Fruit fly (Drosophila melanogaster) whole organism, embryonic: Measurements from ENCODE around the gene Mst36Fb.

ENCODE experiments used
- CG1024 ChIP-seq: fragments of 200-800 bp; sonication (Bioruptor generic); IDR thresholded peaks from 2 replicates; pipeline ENCODE4 v1.3.6; 2022; ENCODE audit warnings: missing biosample characterization, missing genetic modification characterization
- CG11093 ChIP-seq: fragments of 200-800 bp; sonication (Bioruptor generic); IDR thresholded peaks from 3 replicates; pipeline ENCODE4 v1.3.6; 2022; ENCODE audit warnings: missing biosample characterization, missing genetic modification characterization
- CG12236 ChIP-seq: fragments of 200-800 bp; sonication (Bioruptor generic); optimal IDR thresholded peaks from 2 replicates; lab custom pipeline; 2016; ENCODE audit warnings: missing biosample characterization, missing genetic modification characterization
- CG13424 ChIP-seq: fragments of 200-800 bp; sonication (Bioruptor generic); optimal IDR thresholded peaks from 2 replicates; lab custom pipeline; 2019; ENCODE audit warnings: missing biosample characterization, mild to moderate bottlenecking, missing genetic modification characterization, moderate library complexity
- CG13775 ChIP-seq: fragments of 200-800 bp; sonication (Bioruptor generic); optimal IDR thresholded peaks from 3 replicates; lab custom pipeline; 2017; ENCODE audit warnings: missing biosample characterization, mild to moderate bottlenecking, missing genetic modification characterization
- CG1647 ChIP-seq: fragments of 200-800 bp; sonication (Bioruptor generic); optimal IDR thresholded peaks from 3 replicates; lab custom pipeline; 2016; ENCODE audit warnings: missing biosample characterization, missing genetic modification characterization
- CG18599 ChIP-seq: fragments of 200-800 bp; sonication (Bioruptor generic); optimal IDR thresholded peaks from 3 replicates; lab custom pipeline; 2017; ENCODE audit warnings: missing biosample characterization, missing genetic modification characterization, mild to moderate bottlenecking, moderate library complexity, missing genetic modification reagents
- CG2120 ChIP-seq: fragments of 200-800 bp; sonication (Bioruptor generic); optimal IDR thresholded peaks from 3 replicates; lab custom pipeline; 2016; ENCODE audit warnings: missing biosample characterization, missing genetic modification characterization
- CG43689 ChIP-seq: fragments of 200-800 bp; sonication (Bioruptor generic); IDR thresholded peaks from 2 replicates; pipeline ENCODE4 v1.3.6; 2022; ENCODE audit warnings: missing biosample characterization, missing genetic modification characterization
- CG4617 ChIP-seq: fragments of 200-800 bp; sonication (Bioruptor generic); optimal IDR thresholded peaks from 3 replicates; lab custom pipeline; 2016; ENCODE audit warnings: missing biosample characterization, missing genetic modification characterization, borderline replicate concordance
- CG8281 ChIP-seq: fragments of 200-800 bp; sonication (Bioruptor generic); optimal IDR thresholded peaks from 2 replicates; lab custom pipeline; 2018; ENCODE audit warnings: missing biosample characterization, mild to moderate bottlenecking, missing genetic modification characterization, moderate library complexity
- Drgx ChIP-seq: fragments of 200-800 bp; sonication (Bioruptor generic); IDR thresholded peaks from 2 replicates; pipeline ENCODE4 v1.3.6; 2022; ENCODE audit warnings: missing biosample characterization, missing genetic modification characterization
- Fer1 ChIP-seq: fragments of 200-800 bp; sonication (Bioruptor generic); optimal IDR thresholded peaks from 2 replicates; lab custom pipeline; 2017; ENCODE audit warnings: missing biosample characterization, mild to moderate bottlenecking, missing genetic modification characterization
- HLH3B ChIP-seq: fragments of 200-800 bp; sonication (Bioruptor generic); IDR thresholded peaks from 2 replicates; pipeline ENCODE4 v1.3.6; 2022; ENCODE audit warnings: missing biosample characterization, missing genetic modification characterization
- HLHmδ ChIP-seq: fragments of 200-800 bp; sonication (Bioruptor generic); optimal IDR thresholded peaks from 2 replicates; lab custom pipeline; 2018; ENCODE audit warnings: missing biosample characterization, mild to moderate bottlenecking, missing genetic modification characterization, moderate library complexity
- Kr ChIP-seq: fragments of 200-800 bp; sonication (Bioruptor generic); optimal IDR thresholded peaks from 2 replicates; lab custom pipeline; 2017; ENCODE audit warnings: missing biosample characterization, mild to moderate bottlenecking, missing genetic modification characterization
- Med ChIP-seq: fragments of 200-800 bp; sonication (Bioruptor generic); peaks from one replicate; lab custom pipeline; 2016; ENCODE audit warnings: missing biosample characterization, missing genetic modification characterization, mild to moderate bottlenecking, inconsistent platforms, moderate library complexity
- NC2β ChIP-seq: fragments of 200-800 bp; sonication (Bioruptor generic); optimal IDR thresholded peaks from 2 replicates; lab custom pipeline; 2016; ENCODE audit warnings: missing biosample characterization, missing genetic modification characterization
- NK7.1 ChIP-seq: fragments of 200-800 bp; sonication (Bioruptor generic); optimal IDR thresholded peaks from 3 replicates; lab custom pipeline; 2016; ENCODE audit warnings: missing biosample characterization, missing genetic modification characterization
- Neu2 ChIP-seq: fragments of 200-800 bp; sonication (Bioruptor generic); optimal IDR thresholded peaks from 3 replicates; lab custom pipeline; 2016; ENCODE audit warnings: missing biosample characterization, missing genetic modification characterization, borderline replicate concordance
- Sin3A ChIP-seq: fragments of >200 bp; optimal IDR thresholded peaks from 2 replicates; lab custom pipeline; 2018
- Spps ChIP-seq: fragments of 200-800 bp; sonication (Bioruptor generic); optimal IDR thresholded peaks from 2 replicates; lab custom pipeline; 2018; ENCODE audit warnings: missing biosample characterization, mild to moderate bottlenecking, missing genetic modification characterization
- Sry-β ChIP-seq: fragments of 200-800 bp; sonication (Bioruptor generic); optimal IDR thresholded peaks from 2 replicates; lab custom pipeline; 2018; ENCODE audit warnings: missing biosample characterization, mild to moderate bottlenecking, missing genetic modification characterization, moderate library complexity
- Taf1 ChIP-seq: fragments of 200-800 bp; sonication (Bioruptor generic); IDR thresholded peaks from 2 replicates; pipeline ENCODE4 v1.3.6; 2022; ENCODE audit warnings: missing biosample characterization, missing genetic modification characterization
- ase ChIP-seq: fragments of 200-800 bp; sonication (Bioruptor generic); IDR thresholded peaks from 3 replicates; pipeline ENCODE4 v1.3.6; 2022; ENCODE audit warnings: missing biosample characterization, missing genetic modification characterization
- cg ChIP-seq: fragments of 200-800 bp; sonication (Bioruptor generic); optimal IDR thresholded peaks from 3 replicates; lab custom pipeline; 2019; ENCODE audit warnings: missing biosample characterization, mild to moderate bottlenecking, missing genetic modification characterization, moderate library complexity
- grau ChIP-seq: fragments of 200-800 bp; optimal IDR thresholded peaks from 3 replicates; lab custom pipeline; 2019; ENCODE audit warnings: missing biosample characterization, mild to moderate bottlenecking, missing genetic modification characterization, moderate library complexity
- gsb ChIP-seq: fragments of 200-800 bp; sonication (Bioruptor generic); IDR thresholded peaks from 2 replicates; pipeline ENCODE4 v1.3.6; 2022; ENCODE audit warnings: missing biosample characterization, missing genetic modification characterization
- h ChIP-seq: fragments of >200 bp; optimal IDR thresholded peaks from 2 replicates; lab custom pipeline; 2017
- insv ChIP-seq, 2 experiments: fragments of 200-800 bp; sonication (Bioruptor generic); optimal IDR thresholded peaks; 3 replicates each; lab custom pipeline; 2016 to 2018; ENCODE audit warnings: missing biosample characterization in 2 of 2, missing genetic modification characterization in 2 of 2
- knrl ChIP-seq: fragments of 200-800 bp; sonication (Bioruptor generic); IDR thresholded peaks from 3 replicates; pipeline ENCODE4 v1.3.6; 2022; ENCODE audit warnings: missing biosample characterization, missing genetic modification characterization; ENCODE audit not compliant: partially characterized antibody
- lbe ChIP-seq: fragments of 200-800 bp; sonication (Bioruptor generic); optimal IDR thresholded peaks from 2 replicates; lab custom pipeline; 2016; ENCODE audit warnings: missing biosample characterization, mild to moderate bottlenecking, missing genetic modification characterization
- mirr ChIP-seq: fragments of 200-800 bp; sonication (Bioruptor generic); optimal IDR thresholded peaks from 3 replicates; lab custom pipeline; 2018; ENCODE audit warnings: missing biosample characterization, mild to moderate bottlenecking, missing genetic modification characterization
- mld ChIP-seq: fragments of 200-800 bp; sonication (Bioruptor generic); IDR thresholded peaks from 3 replicates; pipeline ENCODE4 v1.3.6; 2022; ENCODE audit warnings: missing biosample characterization, missing genetic modification characterization; ENCODE audit not compliant: partially characterized antibody
- sens ChIP-seq: fragments of 200-800 bp; sonication (Bioruptor generic); peaks from one replicate; lab custom pipeline; 2016; ENCODE audit warnings: missing biosample characterization, missing genetic modification characterization
- slou ChIP-seq: fragments of 200-800 bp; sonication (Bioruptor generic); optimal IDR thresholded peaks from 3 replicates; lab custom pipeline; 2016; ENCODE audit warnings: missing biosample characterization, missing genetic modification characterization
- sqz ChIP-seq: fragments of 200-800 bp; sonication (Bioruptor generic); optimal IDR thresholded peaks from 3 replicates; lab custom pipeline; 2018; ENCODE audit warnings: missing biosample characterization, mild to moderate bottlenecking, missing genetic modification characterization
- stwl ChIP-seq: fragments of 200-800 bp; sonication (Bioruptor generic); optimal IDR thresholded peaks from 3 replicates; lab custom pipeline; 2018; ENCODE audit warnings: missing biosample characterization, mild to moderate bottlenecking, missing genetic modification characterization, moderate library complexity
- sug ChIP-seq: fragments of 200-800 bp; optimal IDR thresholded peaks from 2 replicates; lab custom pipeline; 2019; ENCODE audit warnings: missing biosample characterization, mild to moderate bottlenecking, missing genetic modification characterization, moderate library complexity
- unc-4 ChIP-seq: fragments of 200-800 bp; sonication (Bioruptor generic); IDR thresholded peaks from 2 replicates; pipeline ENCODE4 v1.3.6; 2022; ENCODE audit warnings: missing biosample characterization, missing genetic modification characterization; ENCODE audit not compliant: partially characterized antibody
- vnd ChIP-seq: fragments of 200-800 bp; sonication (Bioruptor generic); IDR thresholded peaks from 3 replicates; pipeline ENCODE4 v1.3.6; 2022; ENCODE audit warnings: missing biosample characterization, missing genetic modification characterization; ENCODE audit not compliant: partially characterized antibody
- vvl ChIP-seq: fragments of 200-800 bp; sonication (Bioruptor generic); IDR thresholded peaks from 2 replicates; pipeline ENCODE4 v1.3.6; 2022; ENCODE audit warnings: missing biosample characterization, missing genetic modification characterization

Gene Mst36Fb

dm6 chr2L:18647857-18648652, 26.8 kb downstream of the Mst36Fb start (continued):
- TF ChIP-seq HLHmδ (no peak), vnd (GFP tag; lab: Robert Waterston, UW) (no peak), slou (no peak), Neu2 (GFP tag; lab: Kevin White, UChicago) (no peak), knrl (no peak), NC2β (GFP tag; lab: Kevin White, UChicago) (no peak), Kr (GFP tag; lab: Kevin White, UChicago) (no peak), CG43689 (no peak), CG1647 (GFP tag; lab: Kevin White, UChicago) (no peak), mld (GFP tag; lab: Robert Waterston, UW) (no peak), h (no peak), CG1024 (no peak), CG8281 (tag; lab: Kevin White, UChicago) (no peak), CG11093 (GFP tag; lab: Robert Waterston, UW) (no peak), ase (no peak), unc-4 (GFP tag; lab: Robert Waterston, UW) (no peak), cg (GFP tag; lab: Kevin White, UChicago) (no peak), grau (peak; percentile 93), CG4617 (GFP tag; lab: Kevin White, UChicago) (no peak), CG13424 (tag; lab: Kevin White, UChicago) (peak; percentile 43), Fer1 (GFP tag; lab: Kevin White, UChicago) (no peak), sug (tag; lab: Kevin White, UChicago) (no peak), CG12236 (GFP tag; lab: Kevin White, UChicago) (no peak), HLH3B (GFP tag; lab: Robert Waterston, UW) (peak; percentile 48; the same call in 1 of the 2 replicates), Sry-β (no peak), gsb (GFP tag; lab: Robert Waterston, UW) (no peak), CG2120 (peak; percentile 19), sqz (GFP tag; lab: Kevin White, UChicago) (no peak), Taf1 (GFP tag; lab: Robert Waterston, UW) (no peak)
- TF ChIP-seq, all 482 proteins: peak for 84

dm6 chr2L:18645468-18645867, 29.4 kb downstream of the Mst36Fb start:
- peak; percentile 61 for TF ChIP-seq Drgx (GFP tag; lab: Robert Waterston, UW)
- TF ChIP-seq stwl, result no peak
- peak; percentile 2 for TF ChIP-seq lbe
- peak; percentile 32 for TF ChIP-seq Med
- TF ChIP-seq sens (GFP tag; lab: Kevin White, UChicago), result peak; percentile 42

- TF ChIP-seq Spps (no peak), CG8281 (tag; lab: Kevin White, UChicago) (peak; percentile 96), NK7.1 (GFP tag; lab: Kevin White, UChicago) (no peak), CG18599 (no peak), insv (GFP tag; optimal IDR thresholded peaks at IDR 0.05; lab: Kevin White, UChicago) (no peak), CG13775 (GFP tag; lab: Kevin White, UChicago) (no peak), Sin3A (lab: Kevin White, UChicago) (no peak), mirr (GFP tag; lab: Kevin White, UChicago) (peak; percentile 20), vvl (GFP tag; lab: Robert Waterston, UW) (0 out of 2 replicates have a peak, but pooled peaks have one; percentile 34)
Observed at dm6 chr2L:18641087-18641486, 33.8 kb downstream of the Mst36Fb start.
